Worm (Caenorhabditis elegans) whole organism, young adult: ENCODE measurements around the gene lido-17.

ENCODE experiments used
- F57A8.1 ChIP-seq: fragments of 200-800 bp; sonication (Bioruptor generic); optimal IDR thresholded peaks from 2 replicates; lab custom pipeline; 2018; ENCODE audit warnings: mild to moderate bottlenecking, missing genetic modification characterization, moderate library complexity, missing compliant biosample characterization
- T26A5.8 ChIP-seq: sonication (generic microtip); optimal IDR thresholded peaks from 2 replicates; lab custom pipeline; 2016; ENCODE audit warnings: missing genetic modification characterization, missing compliant biosample characterization
- gei-17 ChIP-seq: fragments of 200-800 bp; sonication (Bioruptor generic); optimal IDR thresholded peaks from 2 replicates; lab custom pipeline; 2018; ENCODE audit warnings: mild to moderate bottlenecking, missing genetic modification characterization, missing compliant biosample characterization
- hlh-12 ChIP-seq: sonication (generic microtip); optimal IDR thresholded peaks from 2 replicates; lab custom pipeline; 2016; ENCODE audit warnings: missing genetic modification characterization, missing compliant biosample characterization
- hmg-1.2 ChIP-seq: fragments of 200-800 bp; sonication (Bioruptor generic); IDR thresholded peaks from 2 replicates; pipeline ENCODE4 v1.3.6; 2022; ENCODE audit warnings: missing genetic modification reagents, missing genetic modification characterization, missing compliant biosample characterization
- mxl-1 ChIP-seq: sonication (generic microtip); optimal IDR thresholded peaks from 2 replicates; lab custom pipeline; 2016; ENCODE audit warnings: missing genetic modification characterization, missing compliant biosample characterization
- nfya-2 ChIP-seq: fragments of 200-800 bp; sonication (Bioruptor generic); IDR thresholded peaks from 2 replicates; pipeline ENCODE4 v1.3.6; 2022; ENCODE audit warnings: missing genetic modification reagents, missing genetic modification characterization, missing compliant biosample characterization
- nfyb-1 ChIP-seq: fragments of 200-800 bp; sonication (Bioruptor generic); IDR thresholded peaks from 2 replicates; pipeline ENCODE4 v1.3.6; 2022; ENCODE audit warnings: missing genetic modification reagents, missing genetic modification characterization, missing compliant biosample characterization
- pha-4 ChIP-seq: fragments of 150-350 bp; sonication (generic microtip); optimal IDR thresholded peaks from 2 replicates; lab custom pipeline; 2014; ENCODE audit warnings: missing biosample characterization, missing genetic modification reagents, missing genetic modification characterization
- snpc-3.4 ChIP-seq: sonication (generic microtip); optimal IDR thresholded peaks from 2 replicates; lab custom pipeline; 2017; ENCODE audit warnings: missing genetic modification characterization, mild to moderate bottlenecking, missing compliant biosample characterization, antibody characterized with exemption, moderate library complexity, missing genotype, missing genetic modification reagents
- somi-1 ChIP-seq: fragments of 200-800 bp; sonication (Bioruptor generic); optimal IDR thresholded peaks from 2 replicates; lab custom pipeline; 2018; ENCODE audit warnings: mild to moderate bottlenecking, missing genetic modification characterization, missing compliant biosample characterization
- unc-130 ChIP-seq: sonication (generic microtip); optimal IDR thresholded peaks from 2 replicates; lab custom pipeline; 2016; ENCODE audit warnings: missing genetic modification reagents, missing genetic modification characterization, missing compliant biosample characterization

ce11 chrII:9352669-9353068 is 40.0 kb downstream of the lido-17 start, which contains the start of the genes sdhb-1 and cup-15:
- TF ChIP-seq nfya-2 (GFP tag; lab: Robert Waterston, UW), result no peak
- no peak for TF ChIP-seq hmg-1.2
- no peak for TF ChIP-seq T26A5.8
- no peak for TF ChIP-seq nfyb-1
- no peak for TF ChIP-seq pha-4
- no peak for TF ChIP-seq F57A8.1 (GFP tag; lab: Kevin White, UChicago)
- no peak for TF ChIP-seq snpc-3.4 (tag; lab: Kevin White, UChicago)
- TF ChIP-seq unc-130, result no peak
- TF ChIP-seq mxl-1 (tag; lab: Kevin White, UChicago), result no peak
- no peak for TF ChIP-seq gei-17 (GFP tag; lab: Kevin White, UChicago)
- no peak for TF ChIP-seq somi-1
- TF ChIP-seq hlh-12 (tag; lab: Kevin White, UChicago), result no peak
